Worm (Caenorhabditis elegans): ENCODE data around the gene oac-46.

ce11 chrII:8890017-8890416, 38.1 kb upstream of the oac-46 start:
- no peak for TF ChIP-seq K11D2.4 (GFP tag; IDR thresholded peaks at IDR 0.05)
- TF ChIP-seq K12H6.12 (tag; optimal IDR thresholded peaks at IDR 0.05), result no peak
- TF ChIP-seq Y95B8A.8 (GFP tag; IDR thresholded peaks at IDR 0.05), result no peak
- TF ChIP-seq ama-1 (optimal IDR thresholded peaks at IDR 0.05), result no peak
- no peak for TF ChIP-seq ama-1 (GFP tag; optimal IDR thresholded peaks at IDR 0.05)
- no peak for TF ChIP-seq bed-2 (GFP tag; IDR thresholded peaks at IDR 0.05)
- no peak for TF ChIP-seq athp-1 (tag; optimal IDR thresholded peaks at IDR 0.05)
- peak; percentile 5 for TF ChIP-seq tbp1 (GFP tag; optimal IDR thresholded peaks at IDR 0.05)
- TF ChIP-seq let-607 (tag; optimal IDR thresholded peaks at IDR 0.05), result no peak
